Fruit fly (Drosophila melanogaster) whole organism, prepupa: ENCODE data around the gene CG31549.

ENCODE experiments used
- Blimp-1 ChIP-seq: fragments of 200-800 bp; sonication (Bioruptor generic); optimal IDR thresholded peaks from 3 replicates; lab custom pipeline; 2017; ENCODE audit warnings: missing biosample characterization, missing genetic modification characterization, mild to moderate bottlenecking, moderate library complexity, missing genetic modification reagents
- CG10631 ChIP-seq: fragments of 200-800 bp; sonication (Bioruptor generic); optimal IDR thresholded peaks from 2 replicates; lab custom pipeline; 2016; ENCODE audit warnings: missing biosample characterization, missing genetic modification characterization
- CG10669 ChIP-seq: fragments of 200-800 bp; sonication (Bioruptor generic); optimal IDR thresholded peaks from 3 replicates; lab custom pipeline; 2018; ENCODE audit warnings: missing biosample characterization, mild to moderate bottlenecking, missing genetic modification characterization, moderate library complexity
- CG11294 ChIP-seq: fragments of 200-800 bp; sonication (Bioruptor generic); IDR thresholded peaks from 2 replicates; pipeline ENCODE4 v1.3.6; 2022; ENCODE audit warnings: missing biosample characterization, missing genetic modification characterization
- CG11762 ChIP-seq: fragments of 200-800 bp; sonication (Bioruptor generic); optimal IDR thresholded peaks from 3 replicates; lab custom pipeline; 2016; ENCODE audit warnings: missing biosample characterization, missing genetic modification characterization; ENCODE audit not compliant: insufficient read depth
- CG11902 ChIP-seq: fragments of 200-800 bp; sonication (Bioruptor generic); optimal IDR thresholded peaks from 3 replicates; lab custom pipeline; 2016; ENCODE audit warnings: missing biosample characterization, missing genetic modification characterization
- CG15336 ChIP-seq: fragments of 200-800 bp; sonication (Bioruptor generic); IDR thresholded peaks from 2 replicates; pipeline ENCODE4 v1.3.6; 2022; ENCODE audit warnings: missing biosample characterization, missing genetic modification characterization
- CG1621 ChIP-seq: fragments of 200-800 bp; sonication (Bioruptor generic); optimal IDR thresholded peaks from 3 replicates; lab custom pipeline; 2018; ENCODE audit warnings: missing biosample characterization, mild to moderate bottlenecking, missing genetic modification characterization
- CG16779 ChIP-seq: fragments of 200-800 bp; sonication (Bioruptor generic); optimal IDR thresholded peaks from 3 replicates; lab custom pipeline; 2017; ENCODE audit warnings: missing biosample characterization, mild to moderate bottlenecking, missing genetic modification characterization
- CG3032 ChIP-seq: fragments of 200-800 bp; optimal IDR thresholded peaks from 2 replicates; lab custom pipeline; 2019; ENCODE audit warnings: missing biosample characterization, mild to moderate bottlenecking, missing genetic modification characterization, moderate library complexity
- CG31627 ChIP-seq: fragments of 200-800 bp; sonication (Bioruptor generic); optimal IDR thresholded peaks from 3 replicates; lab custom pipeline; 2016; ENCODE audit warnings: missing biosample characterization, missing genetic modification characterization
- CG32006 ChIP-seq: fragments of 200-800 bp; sonication (Bioruptor generic); optimal IDR thresholded peaks from 3 replicates; lab custom pipeline; 2017; ENCODE audit warnings: missing biosample characterization, mild to moderate bottlenecking, missing genetic modification characterization
- CG34406 ChIP-seq: fragments of 200-800 bp; sonication (Bioruptor generic); optimal IDR thresholded peaks from 3 replicates; lab custom pipeline; 2016; ENCODE audit warnings: missing biosample characterization, missing genetic modification characterization
- CG3919 ChIP-seq: fragments of 200-800 bp; sonication (Bioruptor generic); optimal IDR thresholded peaks from 3 replicates; lab custom pipeline; 2016; ENCODE audit warnings: missing biosample characterization, missing genetic modification characterization
- CG4318 ChIP-seq: fragments of 200-800 bp; sonication (Bioruptor generic); optimal IDR thresholded peaks from 3 replicates; lab custom pipeline; 2017; ENCODE audit warnings: missing biosample characterization, mild to moderate bottlenecking, missing genetic modification characterization
- CG6276 ChIP-seq: fragments of 200-800 bp; sonication (Bioruptor generic); optimal IDR thresholded peaks from 2 replicates; lab custom pipeline; 2017; ENCODE audit warnings: missing biosample characterization, mild to moderate bottlenecking, missing genetic modification characterization
- CG6792 ChIP-seq: fragments of 200-800 bp; sonication (Bioruptor generic); optimal IDR thresholded peaks from 3 replicates; lab custom pipeline; 2016; ENCODE audit warnings: missing biosample characterization, missing genetic modification characterization
- CG6808 ChIP-seq: fragments of 200-800 bp; sonication (Bioruptor generic); optimal IDR thresholded peaks from 3 replicates; lab custom pipeline; 2017; ENCODE audit warnings: missing biosample characterization, missing genetic modification characterization, mild to moderate bottlenecking, moderate library complexity, missing genetic modification reagents
- CG6854 ChIP-seq: fragments of 200-800 bp; sonication (Bioruptor generic); optimal IDR thresholded peaks from 2 replicates; lab custom pipeline; 2017; ENCODE audit warnings: missing biosample characterization, mild to moderate bottlenecking, missing genetic modification characterization
- CG7368 ChIP-seq: fragments of 200-800 bp; sonication (Bioruptor generic); optimal IDR thresholded peaks from 3 replicates; lab custom pipeline; 2016; ENCODE audit warnings: missing biosample characterization, missing genetic modification characterization
- CG8119 ChIP-seq: fragments of 200-800 bp; sonication (Bioruptor generic); IDR thresholded peaks from 3 replicates; pipeline ENCODE4 v1.3.6; 2022; ENCODE audit warnings: missing biosample characterization, missing genetic modification characterization
- CG8319 ChIP-seq: fragments of 200-800 bp; sonication (Bioruptor generic); optimal IDR thresholded peaks from 3 replicates; lab custom pipeline; 2016; ENCODE audit warnings: missing biosample characterization, missing genetic modification characterization
- CG8632 ChIP-seq: fragments of 200-800 bp; sonication (Bioruptor generic); optimal IDR thresholded peaks from 3 replicates; lab custom pipeline; 2016; ENCODE audit warnings: missing biosample characterization, missing genetic modification characterization
- CG9139 ChIP-seq: fragments of 200-800 bp; sonication (Bioruptor generic); optimal IDR thresholded peaks from 3 replicates; lab custom pipeline; 2017; ENCODE audit warnings: missing biosample characterization, mild to moderate bottlenecking, missing genetic modification characterization
- Eip75B ChIP-seq: fragments of 200-800 bp; sonication (Bioruptor generic); optimal IDR thresholded peaks from 3 replicates; lab custom pipeline; 2016; ENCODE audit warnings: missing biosample characterization, missing genetic modification characterization
- Eip93F ChIP-seq: fragments of 200-800 bp; sonication (Bioruptor generic); optimal IDR thresholded peaks from 2 replicates; lab custom pipeline; 2016; ENCODE audit warnings: missing biosample characterization, mild to moderate bottlenecking, missing genetic modification characterization
- Ets21C ChIP-seq: fragments of 200-800 bp; sonication (Bioruptor generic); optimal IDR thresholded peaks from 3 replicates; lab custom pipeline; 2016; ENCODE audit warnings: missing biosample characterization, missing genetic modification characterization
- Ets96B ChIP-seq: fragments of 200-800 bp; optimal IDR thresholded peaks from 2 replicates; lab custom pipeline; 2019; ENCODE audit warnings: missing biosample characterization, mild to moderate bottlenecking, missing genetic modification characterization, moderate library complexity
- Hr38 ChIP-seq: sonication (Bioruptor generic); optimal IDR thresholded peaks from 2 replicates; lab custom pipeline; 2016; ENCODE audit warnings: missing biosample characterization, missing genetic modification characterization
- Hr39 ChIP-seq: fragments of 200-800 bp; sonication (Bioruptor generic); optimal IDR thresholded peaks from 2 replicates; lab custom pipeline; 2016; ENCODE audit warnings: missing biosample characterization, missing genetic modification characterization
- Hr4 ChIP-seq: fragments of 200-800 bp; sonication (Bioruptor generic); optimal IDR thresholded peaks from 3 replicates; lab custom pipeline; 2016; ENCODE audit warnings: missing biosample characterization, missing genetic modification characterization
- Lpt ChIP-seq: fragments of 200-800 bp; sonication (Bioruptor generic); optimal IDR thresholded peaks from 3 replicates; lab custom pipeline; 2016; ENCODE audit warnings: missing biosample characterization, missing genetic modification characterization
- OdsH ChIP-seq: fragments of 200-800 bp; sonication (Bioruptor generic); optimal IDR thresholded peaks from 3 replicates; lab custom pipeline; 2016; ENCODE audit warnings: missing biosample characterization, missing genetic modification characterization
- Smox ChIP-seq: fragments of 200-800 bp; sonication (Bioruptor generic); optimal IDR thresholded peaks from 3 replicates; lab custom pipeline; 2016; ENCODE audit warnings: missing biosample characterization, missing genetic modification characterization
- Sox102F ChIP-seq: fragments of 200-800 bp; sonication (Bioruptor generic); optimal IDR thresholded peaks from 2 replicates; lab custom pipeline; 2016; ENCODE audit warnings: missing biosample characterization, mild to moderate bottlenecking, missing genetic modification characterization
- Sox14 ChIP-seq: fragments of 200-800 bp; sonication (Bioruptor generic); optimal IDR thresholded peaks from 3 replicates; lab custom pipeline; 2016; ENCODE audit warnings: missing biosample characterization, missing genetic modification characterization
- Sox15 ChIP-seq: fragments of 200-800 bp; sonication (Bioruptor generic); optimal IDR thresholded peaks from 3 replicates; lab custom pipeline; 2016; ENCODE audit warnings: missing biosample characterization, missing genetic modification characterization
- achi ChIP-seq: fragments of 200-800 bp; sonication (Bioruptor generic); optimal IDR thresholded peaks from 3 replicates; lab custom pipeline; 2016; ENCODE audit warnings: missing biosample characterization, missing genetic modification characterization
- cyc ChIP-seq: fragments of 200-800 bp; sonication (Bioruptor generic); optimal IDR thresholded peaks from 3 replicates; lab custom pipeline; 2016; ENCODE audit warnings: missing biosample characterization, missing genetic modification characterization
- esn ChIP-seq: fragments of 200-800 bp; sonication (Bioruptor generic); optimal IDR thresholded peaks from 2 replicates; lab custom pipeline; 2016; ENCODE audit warnings: missing biosample characterization, mild to moderate bottlenecking, missing genetic modification characterization, moderate library complexity
- fd59A ChIP-seq: fragments of 200-800 bp; sonication (Bioruptor generic); optimal IDR thresholded peaks from 2 replicates; lab custom pipeline; 2017; ENCODE audit warnings: missing biosample characterization, mild to moderate bottlenecking, missing genetic modification characterization, missing genetic modification reagents
- fkh ChIP-seq: fragments of 200-800 bp; sonication (Bioruptor generic); optimal IDR thresholded peaks from 3 replicates; lab custom pipeline; 2017; ENCODE audit warnings: missing biosample characterization, mild to moderate bottlenecking, missing genetic modification characterization, moderate library complexity
- lz ChIP-seq: fragments of 200-800 bp; sonication (Bioruptor generic); optimal IDR thresholded peaks from 3 replicates; lab custom pipeline; 2016; ENCODE audit warnings: missing biosample characterization, missing genetic modification characterization
- net ChIP-seq: fragments of 200-800 bp; sonication (Bioruptor generic); optimal IDR thresholded peaks from 3 replicates; lab custom pipeline; 2016; ENCODE audit warnings: missing biosample characterization, missing genetic modification characterization
- pdm3 ChIP-seq: fragments of 200-800 bp; sonication (Bioruptor generic); optimal IDR thresholded peaks from 3 replicates; lab custom pipeline; 2016; ENCODE audit warnings: missing biosample characterization, missing genetic modification characterization
- salr ChIP-seq, 2 experiments: fragments of 200-800 bp; sonication (Bioruptor generic); optimal IDR thresholded peaks; 3 replicates each; lab custom pipeline; 2016 to 2018; ENCODE audit warnings: missing biosample characterization in 2 of 2, missing genetic modification characterization in 2 of 2, mild to moderate bottlenecking in 1 of 2
- ss ChIP-seq, 2 experiments: fragments of 200-800 bp; sonication (Bioruptor generic); optimal IDR thresholded peaks; 2 replicates in 1 of 2; 3 replicates in 1 of 2; lab custom pipeline; 2017 to 2018; ENCODE audit warnings: mild to moderate bottlenecking in 2 of 2, missing biosample characterization in 2 of 2, missing genetic modification characterization in 2 of 2, moderate library complexity in 1 of 2
- svp ChIP-seq: fragments of 200-800 bp; sonication (Bioruptor generic); peaks from one replicate; lab custom pipeline; 2016; ENCODE audit warnings: missing biosample characterization, missing genetic modification characterization
- vri ChIP-seq: fragments of 200-800 bp; sonication (Bioruptor generic); optimal IDR thresholded peaks from 3 replicates; lab custom pipeline; 2016; ENCODE audit warnings: missing biosample characterization, mild to moderate bottlenecking, missing genetic modification characterization

The CG31549 gene

dm6 chr3R:5670660-5671264, 38.8 kb downstream of the CG31549 start (continued):
- TF ChIP-seq CG6808 (GFP tag; lab: Kevin White, UChicago) (peak; percentile 54), CG3919 (GFP tag; lab: Kevin White, UChicago) (peak; percentile 1), CG9139 (GFP tag; lab: Kevin White, UChicago) (peak; percentile 25), CG32006 (peak; percentile 3), svp (no peak), Sox14 (GFP tag; lab: Kevin White, UChicago) (peak; percentile 67), esn (GFP tag; lab: Kevin White, UChicago) (peak; percentile 41), ss (GFP tag; optimal IDR thresholded peaks at IDR 0.05; lab: Kevin White, UChicago) (peak in 1 of 2 experiments; percentile 53), cyc (GFP tag; lab: Kevin White, UChicago) (peak; percentile 2), CG6792 (GFP tag; lab: Kevin White, UChicago) (no peak), Hr38 (no peak)

- TF ChIP-seq achi (GFP tag; lab: Kevin White, UChicago): no peak
- TF ChIP-seq Eip75B (GFP tag; lab: Kevin White, UChicago): peak; percentile 6
- no peak for TF ChIP-seq vri (GFP tag; lab: Kevin White, UChicago)
- no peak for TF ChIP-seq CG10631 (GFP tag; lab: Kevin White, UChicago)
- no peak for TF ChIP-seq Hr4
- no peak for TF ChIP-seq CG7368 (GFP tag; lab: Kevin White, UChicago)
- TF ChIP-seq svp: peak; percentile 100
- TF ChIP-seq pdm3: no peak
- TF ChIP-seq CG1621 (tag; lab: Kevin White, UChicago): no peak
- TF ChIP-seq CG8319: no peak
- TF ChIP-seq Sox15: no peak
- TF ChIP-seq Hr38: no peak
- TF ChIP-seq Sox102F: no peak
- TF ChIP-seq Sox14 (GFP tag; lab: Kevin White, UChicago): no peak
- no peak for TF ChIP-seq CG6854 (GFP tag; lab: Kevin White, UChicago)
- TF ChIP-seq Lpt: peak; percentile 26
- no peak for TF ChIP-seq CG3919 (GFP tag; lab: Kevin White, UChicago)
- TF ChIP-seq Hr39: no peak
- TF ChIP-seq ss (GFP tag; optimal IDR thresholded peaks at IDR 0.05; lab: Kevin White, UChicago): peak in 1 of 2 experiments; percentile 18
- no peak for TF ChIP-seq CG4318 (GFP tag; lab: Kevin White, UChicago)
- no peak for TF ChIP-seq CG6276 (GFP tag; lab: Kevin White, UChicago)
- TF ChIP-seq OdsH (GFP tag; lab: Kevin White, UChicago): no peak
- no peak for TF ChIP-seq Eip93F
- TF ChIP-seq CG16779 (tag; lab: Kevin White, UChicago): no peak
- peak; percentile 43 for TF ChIP-seq Blimp-1 (GFP tag; lab: Kevin White, UChicago)
- no peak for TF ChIP-seq lz (GFP tag; lab: Kevin White, UChicago)
- TF ChIP-seq CG34406 (GFP tag; lab: Kevin White, UChicago): no peak
- TF ChIP-seq Ets21C (GFP tag; lab: Kevin White, UChicago): no peak
- no peak for TF ChIP-seq CG3032 (tag; lab: Kevin White, UChicago)
- no peak for TF ChIP-seq salr (GFP tag; optimal IDR thresholded peaks at IDR 0.05; lab: Kevin White, UChicago)
- TF ChIP-seq CG11762 (GFP tag; lab: Kevin White, UChicago): no peak
- no peak for TF ChIP-seq fd59A (GFP tag; lab: Kevin White, UChicago)
- TF ChIP-seq Smox: no peak
- TF ChIP-seq CG10669 (GFP tag; lab: Kevin White, UChicago): no peak
- no peak for TF ChIP-seq CG15336 (GFP tag; lab: Robert Waterston, UW)
- TF ChIP-seq cyc (GFP tag; lab: Kevin White, UChicago): no peak
- peak; percentile 18 for TF ChIP-seq esn (GFP tag; lab: Kevin White, UChicago)
- TF ChIP-seq Ets96B (tag; lab: Kevin White, UChicago): no peak
- TF ChIP-seq CG11902 (GFP tag; lab: Kevin White, UChicago): no peak
- TF ChIP-seq CG31627 (GFP tag; lab: Kevin White, UChicago): no peak
- TF ChIP-seq CG32006: no peak
- no peak for TF ChIP-seq CG8119 (GFP tag; lab: Robert Waterston, UW)
- TF ChIP-seq CG8632: no peak
- no peak for TF ChIP-seq net (GFP tag; lab: Kevin White, UChicago)
- TF ChIP-seq CG11294 (GFP tag; lab: Robert Waterston, UW): no peak
- TF ChIP-seq fkh (GFP tag; lab: Kevin White, UChicago): no peak
Observed at dm6 chr3R:5671265-5671663, 39.3 kb downstream of the CG31549 start.
